Fruit fly (Drosophila melanogaster) whole organism, embryonic: Measurements from ENCODE around the gene TwdlR.

ENCODE experiments used
- CG3838 ChIP-seq: fragments of 200-800 bp; sonication (Bioruptor generic); optimal IDR thresholded peaks from 3 replicates; lab custom pipeline; 2016; ENCODE audit warnings: missing biosample characterization, missing genetic modification characterization
- CG4328 ChIP-seq: fragments of 200-800 bp; sonication (Bioruptor generic); optimal IDR thresholded peaks from 3 replicates; lab custom pipeline; 2017; ENCODE audit warnings: missing biosample characterization, missing genetic modification reagents, missing genetic modification characterization
- Eip74EF ChIP-seq, 2 experiments: fragments of 200-800 bp in 1 of 2; fragments of >200 bp in 1 of 2; sonication (Bioruptor generic) in 1 of 2; optimal IDR thresholded peaks; 2 replicates each; lab custom pipeline; 2017 to 2019; ENCODE audit warnings: missing biosample characterization in 2 of 2, missing genetic modification characterization in 2 of 2, mild to moderate bottlenecking in 1 of 2, moderate library complexity in 1 of 2
- Hr39 ChIP-seq: fragments of >200 bp; optimal IDR thresholded peaks from 2 replicates; lab custom pipeline; 2017
- Lpt ChIP-seq: fragments of >200 bp; optimal IDR thresholded peaks from 2 replicates; lab custom pipeline; 2018; ENCODE audit warnings: missing biosample characterization, missing genetic modification characterization
- Mrtf ChIP-seq: fragments of 200-800 bp; sonication (Bioruptor generic); IDR thresholded peaks from 3 replicates; pipeline ENCODE4 v1.3.6; 2022; ENCODE audit warnings: missing biosample characterization, missing genetic modification characterization
- crol ChIP-seq: fragments of 200-800 bp; sonication (Bioruptor generic); IDR thresholded peaks from 2 replicates; pipeline ENCODE4 v1.3.6; 2022; ENCODE audit warnings: missing biosample characterization, missing genetic modification characterization
- jing ChIP-seq: fragments of 200-800 bp; sonication (Bioruptor generic); optimal IDR thresholded peaks from 2 replicates; lab custom pipeline; 2018; ENCODE audit warnings: missing biosample characterization, mild to moderate bottlenecking, missing genetic modification characterization
- ken ChIP-seq: fragments of 200-800 bp; sonication (Bioruptor generic); IDR thresholded peaks from 3 replicates; pipeline ENCODE4 v1.3.6; 2022; ENCODE audit warnings: missing biosample characterization, missing genetic modification characterization

DNA sequence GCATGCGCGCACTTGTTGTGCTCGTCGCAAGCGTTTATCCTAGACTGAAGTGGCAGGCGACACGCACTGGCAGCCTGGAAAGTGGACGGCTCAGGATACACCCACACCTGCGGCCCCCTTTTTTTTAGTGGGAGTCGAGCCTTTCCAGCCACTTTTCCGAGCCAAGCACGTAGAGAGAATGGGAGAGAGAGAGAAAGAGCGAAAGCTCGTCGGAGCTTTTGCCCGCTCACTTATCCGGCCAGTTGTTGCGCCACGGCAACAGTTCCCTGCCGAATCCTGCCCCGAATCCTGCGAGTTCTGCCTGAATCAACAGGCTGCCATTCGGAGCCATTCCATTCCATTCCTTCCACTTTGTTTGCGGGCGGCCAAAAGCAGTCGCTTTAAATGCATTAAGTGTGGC, 47.3 kb downstream of the TwdlR start, which contains the start of gene beat-VII:
- TF ChIP-seq ken (GFP tag; lab: Robert Waterston, UW) = no peak
- no peak for TF ChIP-seq crol (GFP tag; lab: Robert Waterston, UW)
- TF ChIP-seq Mrtf (GFP tag; lab: Robert Waterston, UW) = no peak
- no peak for TF ChIP-seq jing (GFP tag; lab: Kevin White, UChicago)
- no peak for TF ChIP-seq CG4328
- TF ChIP-seq CG3838 (GFP tag; lab: Kevin White, UChicago) = no peak
- no peak for TF ChIP-seq Eip74EF (GFP tag; optimal IDR thresholded peaks at IDR 0.05; lab: Kevin White, UChicago)
- no peak for TF ChIP-seq Hr39 (lab: Kevin White, UChicago)
- TF ChIP-seq Lpt (GFP tag; lab: Kevin White, UChicago) = no peak
